Fruit fly (Drosophila melanogaster): ENCODE measurements around the gene CG31697.

The CG31697 gene

DNA sequence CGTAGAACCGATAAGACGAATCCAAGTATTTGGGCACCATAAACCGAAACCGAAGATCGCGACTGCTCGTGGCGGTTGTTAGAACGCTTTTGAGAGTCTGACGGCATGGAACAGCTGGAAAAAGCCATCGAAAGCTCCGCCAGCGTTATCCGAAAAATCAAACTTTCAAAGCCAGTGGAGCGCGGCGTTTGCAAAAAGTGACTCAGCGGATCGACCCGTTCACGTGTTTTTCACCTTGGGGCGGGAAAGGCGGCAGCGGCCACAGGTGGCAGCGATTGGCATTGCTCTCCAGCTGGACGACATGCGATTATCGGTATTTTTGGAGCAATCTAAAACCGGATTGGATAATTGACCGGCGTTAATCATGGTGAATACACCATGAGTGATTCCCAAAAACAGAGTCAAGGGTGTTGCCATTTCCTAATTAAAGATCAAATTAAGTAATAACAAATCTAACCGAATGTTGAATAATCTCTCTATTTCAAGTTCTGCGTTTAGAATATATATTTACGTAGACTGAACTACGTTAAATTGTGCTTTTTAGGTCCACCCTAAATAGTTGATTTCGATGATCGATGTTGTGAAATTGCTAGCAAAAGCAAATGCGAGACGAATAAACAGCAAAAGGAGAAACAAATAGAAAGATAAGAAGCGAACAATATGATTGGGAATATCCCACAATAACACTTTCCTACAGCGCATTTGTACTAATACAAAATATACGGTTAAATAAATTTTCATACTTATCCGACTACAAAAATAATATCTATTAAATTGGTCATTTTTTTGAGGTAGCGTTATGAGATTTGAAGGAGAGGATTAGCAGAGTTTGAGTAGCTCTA, 11.8 kb downstream of the CG31697 start, which contains the start of gene CG10337 (continued):
- TF ChIP-seq Spps (tag; optimal IDR thresholded peaks at IDR 0.05) = no peak
- TF ChIP-seq hb (GFP tag; IDR thresholded peaks at IDR 0.05; ENCODE audit: partially characterized antibody) = no peak
- peak; percentile 54; the same call in 1 of the 3 replicates for TF ChIP-seq CG11695 (GFP tag; IDR thresholded peaks at IDR 0.05)
- no peak for TF ChIP-seq vnd (GFP tag; IDR thresholded peaks at IDR 0.05; ENCODE audit: partially characterized antibody)
- TF ChIP-seq gsb-n (tag; optimal IDR thresholded peaks at IDR 0.05) = no peak
- TF ChIP-seq CG17912 (GFP tag; optimal IDR thresholded peaks at IDR 0.05) = no peak
- TF ChIP-seq CG13296 (GFP tag; optimal IDR thresholded peaks at IDR 0.05) = peak; percentile 68
- peak; percentile 21 for TF ChIP-seq CHES-1-like (GFP tag; optimal IDR thresholded peaks at IDR 0.05)
- TF ChIP-seq CG7745 (tag; optimal IDR thresholded peaks at IDR 0.05) = no peak
- no peak for TF ChIP-seq CG33213 (GFP tag; optimal IDR thresholded peaks at IDR 0.05)
- TF ChIP-seq CG7963 (GFP tag; IDR thresholded peaks at IDR 0.05; ENCODE audit: partially characterized antibody) = no peak
- peak; percentile 22 for TF ChIP-seq CG1647 (GFP tag; optimal IDR thresholded peaks at IDR 0.05)
- no peak for TF ChIP-seq CG17612 (GFP tag; IDR thresholded peaks at IDR 0.05)
- no peak for TF ChIP-seq HLH4C (GFP tag; IDR thresholded peaks at IDR 0.05; ENCODE audit: partially characterized antibody)
- TF ChIP-seq org-1 (GFP tag; optimal IDR thresholded peaks at IDR 0.05) = peak; percentile 72
- TF ChIP-seq CG9609 (GFP tag; optimal IDR thresholded peaks at IDR 0.05) = no peak
- TF ChIP-seq Ssrp (tag; optimal IDR thresholded peaks at IDR 0.05) = no peak
- no peak for TF ChIP-seq CG30020 (tag; optimal IDR thresholded peaks at IDR 0.05)
- TF ChIP-seq ash1 (GFP tag; optimal IDR thresholded peaks at IDR 0.05) = no peak
- TF ChIP-seq sima (GFP tag; optimal IDR thresholded peaks at IDR 0.05) = no peak
- TF ChIP-seq NC2β (GFP tag; optimal IDR thresholded peaks at IDR 0.05) = no peak
- TF ChIP-seq Fer1 (GFP tag; optimal IDR thresholded peaks at IDR 0.05) = peak; percentile 78
- TF ChIP-seq kni (GFP tag; optimal IDR thresholded peaks at IDR 0.05) = no peak
- peak; percentile 16 for TF ChIP-seq CG12155 (GFP tag; optimal IDR thresholded peaks at IDR 0.05)
- TF ChIP-seq CG8281 (tag; optimal IDR thresholded peaks at IDR 0.05) = no peak
- peak; percentile 46 for TF ChIP-seq Dek (tag; optimal IDR thresholded peaks at IDR 0.05)
- TF ChIP-seq CG17328 (GFP tag; IDR thresholded peaks at IDR 0.05) = peak; percentile 50
- no peak for TF ChIP-seq pan (optimal IDR thresholded peaks at IDR 0.05)
- peak in 1 of 2 experiments; percentile 36 for TF ChIP-seq pan (GFP tag; optimal IDR thresholded peaks at IDR 0.05 in 1 of 2, IDR thresholded peaks at IDR 0.05 in 1 of 2)
- TF ChIP-seq CG34422 (GFP tag; IDR thresholded peaks at IDR 0.05) = no peak
- TF ChIP-seq CG4282 (GFP tag; optimal IDR thresholded peaks at IDR 0.05) = no peak
- TF ChIP-seq tx (GFP tag; optimal IDR thresholded peaks at IDR 0.05) = peak; percentile 39
- no peak for TF ChIP-seq Poxn (GFP tag; IDR thresholded peaks at IDR 0.05)
- TF ChIP-seq CG17568 (GFP tag; optimal IDR thresholded peaks at IDR 0.05) = peak; percentile 28
- TF ChIP-seq E2f1 (GFP tag; IDR thresholded peaks at IDR 0.05) = no peak
- peak; percentile 19 for TF ChIP-seq CG15696 (tag; optimal IDR thresholded peaks at IDR 0.05)
- peak; percentile 8 for TF ChIP-seq CG13775 (GFP tag; optimal IDR thresholded peaks at IDR 0.05)
- no peak for TF ChIP-seq ERR (GFP tag; optimal IDR thresholded peaks at IDR 0.05)
- no peak for TF ChIP-seq CG2129 (GFP tag; IDR thresholded peaks at IDR 0.05; ENCODE audit: partially characterized antibody)
- peak; percentile 59 for TF ChIP-seq Fer3 (tag; optimal IDR thresholded peaks at IDR 0.05)
- no peak for TF ChIP-seq ap (GFP tag; IDR thresholded peaks at IDR 0.05)
- peak; percentile 18 for TF ChIP-seq HmgZ (tag; optimal IDR thresholded peaks at IDR 0.05)
- TF ChIP-seq CG11560 (tag; IDR thresholded peaks at IDR 0.05) = no peak
- no peak for TF ChIP-seq pb (GFP tag; optimal IDR thresholded peaks at IDR 0.05)
- TF ChIP-seq CG10147 (GFP tag; optimal IDR thresholded peaks at IDR 0.05) = peak; percentile 60
- TF ChIP-seq CG10274 (GFP tag; optimal IDR thresholded peaks at IDR 0.05) = peak; percentile 95
- TF ChIP-seq sens-2 (GFP tag; IDR thresholded peaks at IDR 0.05) = no peak
- TF ChIP-seq CG6813 (GFP tag; optimal IDR thresholded peaks at IDR 0.05) = peak; percentile 42
- TF ChIP-seq gt (GFP tag; IDR thresholded peaks at IDR 0.05) = no peak

Data from whole organism, embryonic.